Fruit fly (Drosophila melanogaster) ovary, adult (tissue): ENCODE results near the gene Send1.

ENCODE experiments used
- CG17801 ChIP-seq: fragments of 200-800 bp; optimal IDR thresholded peaks from 2 replicates; lab custom pipeline; 2019; ENCODE audit warnings: missing biosample characterization, mild to moderate bottlenecking, missing genetic modification characterization, moderate library complexity; ENCODE audit not compliant: partially characterized antibody

Send1 gene

dm6 chr2L:2212478-2212877 is 42.4 kb downstream of the Send1 start, which contains the start of gene CG15385:
Gene CG15385, minus strand, starts transcription at chr2L:2212571.
- TF ChIP-seq CG17801 (GFP tag; lab: Kevin White, UChicago): no peak

dm6 chr2L:2209002-2209401 is 45.8 kb downstream of the Send1 start, which contains the start of gene CG33124:
Gene CG33124, minus strand, starts transcription at chr2L:2209102.
- TF ChIP-seq CG17801 (GFP tag; lab: Kevin White, UChicago): no peak

- TF ChIP-seq CG17801 (GFP tag; lab: Kevin White, UChicago): no peak
These were observed 48.8 kb downstream of the Send1 start, which contains the start of gene CG31668 for dm6 chr2L:2206066-2206465. Gene CG31668, minus strand, starts transcription at chr2L:2206166.
